Worm (Caenorhabditis elegans) whole organism, L3 larva: Measurements from ENCODE around the gene unc-76.

Source experiments
- R02D3.7 ChIP-seq: fragments of 150-350 bp; optimal IDR thresholded peaks from 2 replicates; lab custom pipeline; 2014; ENCODE audit warnings: missing biosample characterization, missing genetic modification characterization
- ZK546.5 ChIP-seq: sonication (generic microtip); optimal IDR thresholded peaks from 2 replicates; lab custom pipeline; 2017; ENCODE audit warnings: missing biosample characterization, missing genetic modification characterization
- aly-2 ChIP-seq: fragments of 150-350 bp; optimal IDR thresholded peaks from 2 replicates; lab custom pipeline; 2014; ENCODE audit warnings: missing biosample characterization, missing genetic modification characterization
- ama-1 ChIP-seq: fragments of 150-350 bp; optimal IDR thresholded peaks from 2 replicates; lab custom pipeline; 2018
- ceh-28 ChIP-seq: fragments of 150-350 bp; optimal IDR thresholded peaks from 2 replicates; lab custom pipeline; 2014; ENCODE audit warnings: missing biosample characterization, missing genetic modification reagents, missing genetic modification characterization
- ceh-82 ChIP-seq: fragments of 150-350 bp; optimal IDR thresholded peaks from 2 replicates; lab custom pipeline; 2014; ENCODE audit warnings: missing biosample characterization, missing genetic modification characterization
- ceh-9 ChIP-seq: sonication (generic microtip); optimal IDR thresholded peaks from 2 replicates; lab custom pipeline; 2018; ENCODE audit warnings: missing biosample characterization, missing genetic modification characterization
- daf-12 ChIP-seq: fragments of 150-350 bp; optimal IDR thresholded peaks from 2 replicates; lab custom pipeline; 2014; ENCODE audit warnings: missing biosample characterization, missing genetic modification reagents, missing genetic modification characterization
- egl-27 ChIP-seq: sonication (generic microtip); optimal IDR thresholded peaks from 4 replicates; lab custom pipeline; 2017; ENCODE audit warnings: missing biosample characterization, missing genetic modification reagents, missing genetic modification characterization
- egl-5 ChIP-seq: fragments of 150-350 bp; optimal IDR thresholded peaks from 2 replicates; lab custom pipeline; 2017; ENCODE audit warnings: missing biosample characterization, missing genetic modification reagents, missing genetic modification characterization, inconsistent platforms
- elt-1 ChIP-seq: fragments of 150-350 bp; optimal IDR thresholded peaks from 2 replicates; lab custom pipeline; 2014; ENCODE audit warnings: missing biosample characterization, missing genetic modification characterization
- elt-2 ChIP-seq: sonication (generic microtip); optimal IDR thresholded peaks from 2 replicates; lab custom pipeline; 2016; ENCODE audit warnings: missing genetic modification reagents, mild to moderate bottlenecking, missing genetic modification characterization, missing compliant biosample characterization
- elt-3 ChIP-seq, 3 experiments: fragments of 150-350 bp in 1 of 3; sonication (generic microtip) in 2 of 3; optimal IDR thresholded peaks; 2 replicates in 2 of 3; 4 replicates in 1 of 3; lab custom pipeline; 2014 to 2017; ENCODE audit warnings: missing biosample characterization in 3 of 3, missing genetic modification characterization in 3 of 3
- eor-1 ChIP-seq, 2 experiments: fragments of 150-350 bp; optimal IDR thresholded peaks; 2 replicates each; lab custom pipeline; 2014 to 2018; ENCODE audit warnings: missing biosample characterization in 2 of 2, missing genetic modification characterization in 2 of 2
- fkh-10 ChIP-seq: sonication (generic microtip); optimal IDR thresholded peaks from 2 replicates; lab custom pipeline; 2017; ENCODE audit warnings: missing biosample characterization, missing genetic modification reagents, missing genetic modification characterization
- fkh-2 ChIP-seq: fragments of 150-350 bp; optimal IDR thresholded peaks from 2 replicates; lab custom pipeline; 2014; ENCODE audit warnings: missing biosample characterization, missing genetic modification reagents, missing genetic modification characterization
- fos-1 ChIP-seq: fragments of 150-350 bp; optimal IDR thresholded peaks from 2 replicates; lab custom pipeline; 2014; ENCODE audit warnings: missing biosample characterization, missing genetic modification characterization
- hmg-11 ChIP-seq: sonication (generic microtip); optimal IDR thresholded peaks from 2 replicates; lab custom pipeline; 2016; ENCODE audit warnings: missing genetic modification characterization, missing compliant biosample characterization
- jun-1 ChIP-seq: fragments of 150-350 bp; optimal IDR thresholded peaks from 2 replicates; lab custom pipeline; 2014; ENCODE audit warnings: missing biosample characterization, missing genetic modification reagents, missing genetic modification characterization
- lin-15B ChIP-seq: fragments of 150-350 bp; optimal IDR thresholded peaks from 2 replicates; lab custom pipeline; 2014; ENCODE audit warnings: missing biosample characterization, missing genetic modification characterization
- lin-39 ChIP-seq: fragments of 150-350 bp; optimal IDR thresholded peaks from 2 replicates; lab custom pipeline; 2018; ENCODE audit warnings: missing biosample characterization, missing genetic modification reagents, missing genetic modification characterization
- lsy-12 ChIP-seq: sonication (generic microtip); optimal IDR thresholded peaks from 2 replicates; lab custom pipeline; 2016; ENCODE audit warnings: mild to moderate bottlenecking, missing genetic modification characterization, missing compliant biosample characterization
- mdl-1 ChIP-seq: fragments of 150-350 bp; optimal IDR thresholded peaks from 2 replicates; lab custom pipeline; 2014; ENCODE audit warnings: missing biosample characterization, missing genetic modification characterization
- mml-1 ChIP-seq: fragments of 150-350 bp; sonication (generic microtip); optimal IDR thresholded peaks from 3 replicates; lab custom pipeline; 2014; ENCODE audit warnings: missing biosample characterization, missing genetic modification characterization
- nfya-1 ChIP-seq: sonication (generic microtip); optimal IDR thresholded peaks from 2 replicates; lab custom pipeline; 2017; ENCODE audit warnings: missing genetic modification characterization, mild to moderate bottlenecking, missing compliant biosample characterization, antibody characterized with exemption, moderate library complexity; ENCODE audit not compliant: insufficient read depth
- nhr-12 ChIP-seq: fragments of 150-350 bp; optimal IDR thresholded peaks from 2 replicates; lab custom pipeline; 2014; ENCODE audit warnings: missing biosample characterization, missing genetic modification characterization
- nhr-23 ChIP-seq: fragments of 150-350 bp; optimal IDR thresholded peaks from 2 replicates; lab custom pipeline; 2014; ENCODE audit warnings: missing biosample characterization, missing genetic modification reagents, missing genetic modification characterization
- nhr-237 ChIP-seq: fragments of 150-350 bp; optimal IDR thresholded peaks from 2 replicates; lab custom pipeline; 2014; ENCODE audit warnings: missing biosample characterization, missing genetic modification characterization
- nhr-25 ChIP-seq: sonication (generic microtip); optimal IDR thresholded peaks from 2 replicates; lab custom pipeline; 2017; ENCODE audit warnings: missing biosample characterization, missing genetic modification characterization
- nhr-28 ChIP-seq: fragments of 150-350 bp; optimal IDR thresholded peaks from 2 replicates; lab custom pipeline; 2014; ENCODE audit warnings: missing biosample characterization, missing genetic modification characterization
- nhr-43 ChIP-seq: sonication (generic microtip); optimal IDR thresholded peaks from 2 replicates; lab custom pipeline; 2016; ENCODE audit warnings: mild to moderate bottlenecking, missing genetic modification characterization, missing compliant biosample characterization; ENCODE audit not compliant: poor library complexity, severe bottlenecking
- nhr-67 ChIP-seq: fragments of 150-350 bp; optimal IDR thresholded peaks from 2 replicates; lab custom pipeline; 2014; ENCODE audit warnings: missing biosample characterization, missing genetic modification characterization
- nhr-76 ChIP-seq: fragments of 150-350 bp; sonication (generic microtip); optimal IDR thresholded peaks from 5 replicates; lab custom pipeline; 2014; ENCODE audit warnings: missing biosample characterization, missing genetic modification characterization
- nhr-77 ChIP-seq: fragments of 150-350 bp; optimal IDR thresholded peaks from 2 replicates; lab custom pipeline; 2014; ENCODE audit warnings: missing biosample characterization, missing genetic modification characterization
- pha-4 ChIP-seq: fragments of 150-350 bp; optimal IDR thresholded peaks from 2 replicates; lab custom pipeline; 2014; ENCODE audit warnings: missing biosample characterization, missing genetic modification reagents, missing genetic modification characterization
- pqm-1 ChIP-seq: fragments of 150-350 bp; optimal IDR thresholded peaks from 2 replicates; lab custom pipeline; 2017; ENCODE audit warnings: missing biosample characterization, missing genetic modification characterization, inconsistent platforms
- sea-2 ChIP-seq: fragments of 150-350 bp; sonication (generic microtip); optimal IDR thresholded peaks from 4 replicates; lab custom pipeline; 2014; ENCODE audit warnings: missing biosample characterization, missing genetic modification reagents, missing genetic modification characterization
- skn-1 ChIP-seq: fragments of 150-350 bp; optimal IDR thresholded peaks from 2 replicates; lab custom pipeline; 2014; ENCODE audit warnings: missing biosample characterization, missing genetic modification characterization
- snpc-4 ChIP-seq: fragments of 150-350 bp; optimal IDR thresholded peaks from 2 replicates; lab custom pipeline; 2014; ENCODE audit warnings: missing biosample characterization, missing genetic modification characterization
- tbx-2 ChIP-seq: sonication (generic microtip); optimal IDR thresholded peaks from 2 replicates; lab custom pipeline; 2016; ENCODE audit warnings: mild to moderate bottlenecking, missing genetic modification characterization, missing compliant biosample characterization
- unc-39 ChIP-seq: sonication (generic microtip); optimal IDR thresholded peaks from 4 replicates; lab custom pipeline; 2017; ENCODE audit warnings: missing biosample characterization, missing genetic modification characterization
- unc-62 ChIP-seq: fragments of 150-350 bp; sonication (generic microtip); optimal IDR thresholded peaks from 4 replicates; lab custom pipeline; 2014; ENCODE audit warnings: missing biosample characterization, missing genetic modification reagents, missing genetic modification characterization
- zag-1 ChIP-seq: fragments of 150-350 bp; optimal IDR thresholded peaks from 2 replicates; lab custom pipeline; 2014; ENCODE audit warnings: missing biosample characterization, missing genetic modification characterization
- ztf-11 ChIP-seq: fragments of 150-350 bp; optimal IDR thresholded peaks from 2 replicates; lab custom pipeline; 2014; ENCODE audit warnings: missing biosample characterization, missing genetic modification characterization
- ztf-4 ChIP-seq: fragments of 150-350 bp; optimal IDR thresholded peaks from 2 replicates; lab custom pipeline; 2014; ENCODE audit warnings: missing biosample characterization, missing genetic modification characterization

Gene unc-76

ce11 chrV:15082291-15082690 lies 10.7 kb downstream of the unc-76 start, which contains the start of the genes C01G10.10 and C01G10.9 (continued):
- TF ChIP-seq mml-1 (no peak), fkh-2 (tag; lab: Kevin White, UChicago) (no peak), ceh-28 (tag; lab: Kevin White, UChicago) (no peak), elt-3 (tag; optimal IDR thresholded peaks at IDR 0.05; lab: Kevin White, UChicago) (no peak), ceh-9 (tag; lab: Kevin White, UChicago) (no peak), nfya-1 (tag; lab: Kevin White, UChicago) (peak; percentile 39), ztf-4 (tag; lab: Kevin White, UChicago) (no peak), elt-1 (tag; lab: Kevin White, UChicago) (peak; percentile 8), sea-2 (GFP tag; lab: Kevin White, UChicago) (no peak), ZK546.5 (tag; lab: Kevin White, UChicago) (no peak), ztf-11 (tag; lab: Kevin White, UChicago) (no peak), lin-15B (tag; lab: Kevin White, UChicago) (peak; percentile 57), egl-27 (tag; lab: Kevin White, UChicago) (no peak), zag-1 (tag; lab: Kevin White, UChicago) (no peak), skn-1 (no peak), elt-2 (tag; lab: Kevin White, UChicago) (peak; percentile 41), jun-1 (tag; lab: Kevin White, UChicago) (no peak), nhr-67 (tag; lab: Kevin White, UChicago) (no peak), tbx-2 (tag; lab: Kevin White, UChicago) (no peak), nhr-237 (no peak), ceh-82 (tag; lab: Kevin White, UChicago) (no peak), hmg-11 (tag; lab: Kevin White, UChicago) (peak; percentile 33), nhr-28 (tag; lab: Kevin White, UChicago) (no peak), fkh-10 (GFP tag; lab: Kevin White, UChicago) (no peak)
- TF ChIP-seq, all 47 proteins: peak for 13

- no peak for TF ChIP-seq jun-1 (tag; lab: Kevin White, UChicago)
- peak; percentile 15 for TF ChIP-seq elt-2 (tag; lab: Kevin White, UChicago)
- no peak for TF ChIP-seq ceh-9 (tag; lab: Kevin White, UChicago)
- peak; percentile 84 for TF ChIP-seq ama-1
Observed at ce11 chrV:15083659-15084058, 12.1 kb downstream of the unc-76 start.

ce11 chrV:15085335-15085800 lies 13.8 kb downstream of the unc-76 start, which contains the start of the genes ahsa-1 and C01G10.7:
Gene ahsa-1, minus strand, starts transcription at chrV:15085385.
Gene C01G10.7, plus strand, starts transcription at chrV:15085747.
- TF ChIP-seq daf-12 (no peak), ceh-28 (tag; lab: Kevin White, UChicago) (peak; percentile 77), snpc-4 (tag; lab: Kevin White, UChicago) (peak; percentile 87), nhr-237 (no peak), elt-1 (tag; lab: Kevin White, UChicago) (no peak), ceh-9 (tag; lab: Kevin White, UChicago) (no peak), nhr-76 (peak; percentile 0), fkh-10 (GFP tag; lab: Kevin White, UChicago) (peak; percentile 92), elt-3 (tag; optimal IDR thresholded peaks at IDR 0.05; lab: Kevin White, UChicago) (no peak), eor-1 (tag; optimal IDR thresholded peaks at IDR 0.05; lab: Kevin White, UChicago) (peak in 1 of 2 experiments; percentile 45), unc-39 (tag; lab: Kevin White, UChicago) (no peak), unc-62 (no peak), ama-1 (no peak), nhr-25 (tag; lab: Kevin White, UChicago) (peak; percentile 86), ceh-82 (tag; lab: Kevin White, UChicago) (peak; percentile 68), lin-39 (tag; lab: Kevin White, UChicago) (peak; percentile 75), nhr-77 (tag; lab: Kevin White, UChicago) (peak; percentile 37), tbx-2 (tag; lab: Kevin White, UChicago) (peak; percentile 37), zag-1 (tag; lab: Kevin White, UChicago) (no peak), ztf-4 (tag; lab: Kevin White, UChicago) (no peak), ZK546.5 (tag; lab: Kevin White, UChicago) (no peak), nhr-23 (no peak), nfya-1 (tag; lab: Kevin White, UChicago) (peak; percentile 89), nhr-12 (no peak), skn-1 (peak; percentile 15), mdl-1 (tag; lab: Kevin White, UChicago) (no peak), pha-4 (tag; lab: Kevin White, UChicago) (peak; percentile 95), ztf-11 (tag; lab: Kevin White, UChicago) (no peak), lsy-12 (tag; lab: Kevin White, UChicago) (peak; percentile 85), R02D3.7 (tag; lab: Kevin White, UChicago) (peak; percentile 98), egl-5 (tag; lab: Kevin White, UChicago) (peak; percentile 87), fkh-2 (tag; lab: Kevin White, UChicago) (no peak), aly-2 (tag; lab: Kevin White, UChicago) (no peak), lin-15B (tag; lab: Kevin White, UChicago) (peak; percentile 99), nhr-67 (tag; lab: Kevin White, UChicago) (no peak), nhr-43 (tag; lab: Kevin White, UChicago) (peak; percentile 95), fos-1 (tag; lab: Kevin White, UChicago) (no peak), pqm-1 (peak; percentile 82), nhr-28 (tag; lab: Kevin White, UChicago) (no peak), sea-2 (GFP tag; lab: Kevin White, UChicago) (no peak), hmg-11 (tag; lab: Kevin White, UChicago) (peak; percentile 83), jun-1 (tag; lab: Kevin White, UChicago) (peak; percentile 58), egl-27 (tag; lab: Kevin White, UChicago) (peak; percentile 13)
